Worm (Caenorhabditis elegans) whole organism, late embryonic: Measurements from ENCODE around the gene ace-4.

Experiments
- F13H6.1 ChIP-seq: sonication (generic microtip); optimal IDR thresholded peaks from 2 replicates; lab custom pipeline; 2016; ENCODE audit warnings: missing genetic modification characterization, missing compliant biosample characterization
- K09A11.1 ChIP-seq: sonication (generic microtip); optimal IDR thresholded peaks from 2 replicates; lab custom pipeline; 2017; ENCODE audit warnings: antibody characterized with exemption, mild to moderate bottlenecking, missing genetic modification characterization, missing compliant biosample characterization; ENCODE audit not compliant: insufficient read depth
- Y22D7AL.16 ChIP-seq: sonication (generic microtip); optimal IDR thresholded peaks from 2 replicates; lab custom pipeline; 2016; ENCODE audit warnings: missing genetic modification characterization, missing compliant biosample characterization
- ama-1 ChIP-seq: fragments of 150-350 bp; optimal IDR thresholded peaks from 2 replicates; lab custom pipeline; 2014
- ceh-19 ChIP-seq: fragments of 200-800 bp; sonication (Bioruptor generic); optimal IDR thresholded peaks from 2 replicates; lab custom pipeline; 2018; ENCODE audit warnings: mild to moderate bottlenecking, missing genetic modification characterization, missing compliant biosample characterization
- ceh-2 ChIP-seq: sonication (generic microtip); optimal IDR thresholded peaks from 2 replicates; lab custom pipeline; 2016; ENCODE audit warnings: missing genotype, missing genetic modification characterization, missing compliant biosample characterization
- ceh-22 ChIP-seq: sonication (generic microtip); optimal IDR thresholded peaks from 2 replicates; lab custom pipeline; 2017; ENCODE audit warnings: missing biosample characterization, missing genetic modification characterization
- ceh-24 ChIP-seq: sonication (generic microtip); optimal IDR thresholded peaks from 2 replicates; lab custom pipeline; 2016; ENCODE audit warnings: mild to moderate bottlenecking, missing genetic modification characterization, missing compliant biosample characterization
- ceh-34 ChIP-seq: sonication (generic microtip); optimal IDR thresholded peaks from 2 replicates; lab custom pipeline; 2016; ENCODE audit warnings: mild to moderate bottlenecking, missing genetic modification characterization, missing compliant biosample characterization
- ceh-45 ChIP-seq: fragments of 200-800 bp; sonication (Bioruptor generic); IDR thresholded peaks from 2 replicates; pipeline ENCODE4 v1.3.6; 2022; ENCODE audit warnings: missing genetic modification reagents, missing genetic modification characterization, missing compliant biosample characterization
- ceh-6 ChIP-seq: fragments of 200-800 bp; sonication (Bioruptor generic); optimal IDR thresholded peaks from 2 replicates; lab custom pipeline; 2018; ENCODE audit warnings: mild to moderate bottlenecking, missing genetic modification characterization, missing compliant biosample characterization
- elt-2 ChIP-seq: sonication (generic microtip); optimal IDR thresholded peaks from 2 replicates; lab custom pipeline; 2016; ENCODE audit warnings: missing genetic modification reagents, missing genetic modification characterization, missing compliant biosample characterization
- elt-4 ChIP-seq: sonication (generic microtip); optimal IDR thresholded peaks from 2 replicates; lab custom pipeline; 2016; ENCODE audit warnings: missing genetic modification characterization, missing compliant biosample characterization
- fax-1 ChIP-seq: sonication (generic microtip); optimal IDR thresholded peaks from 2 replicates; lab custom pipeline; 2016; ENCODE audit warnings: missing genotype, missing genetic modification characterization, missing compliant biosample characterization
- hlh-13 ChIP-seq: fragments of 200-800 bp; sonication (Bioruptor generic); optimal IDR thresholded peaks from 2 replicates; lab custom pipeline; 2018; ENCODE audit warnings: mild to moderate bottlenecking, missing genetic modification characterization, missing compliant biosample characterization
- hlh-15 ChIP-seq: sonication (generic microtip); optimal IDR thresholded peaks from 2 replicates; lab custom pipeline; 2016; ENCODE audit warnings: missing genetic modification characterization, missing compliant biosample characterization
- hlh-30 ChIP-seq: sonication (generic microtip); optimal IDR thresholded peaks from 2 replicates; lab custom pipeline; 2017; ENCODE audit warnings: antibody characterized with exemption, missing genetic modification characterization, missing compliant biosample characterization; ENCODE audit not compliant: insufficient read depth
- hlh-6 ChIP-seq: sonication (generic microtip); optimal IDR thresholded peaks from 2 replicates; lab custom pipeline; 2016; ENCODE audit warnings: missing genotype, missing genetic modification characterization, missing compliant biosample characterization
- lim-6 ChIP-seq: sonication (generic microtip); optimal IDR thresholded peaks from 2 replicates; lab custom pipeline; 2016; ENCODE audit warnings: missing genetic modification characterization, missing compliant biosample characterization
- lin-11 ChIP-seq: fragments of 200-800 bp; sonication (Bioruptor generic); optimal IDR thresholded peaks from 2 replicates; lab custom pipeline; 2018; ENCODE audit warnings: mild to moderate bottlenecking, missing genetic modification characterization, missing compliant biosample characterization
- nfya-1 ChIP-seq: sonication (generic microtip); optimal IDR thresholded peaks from 2 replicates; lab custom pipeline; 2017; ENCODE audit warnings: missing genetic modification characterization, mild to moderate bottlenecking, missing compliant biosample characterization, antibody characterized with exemption, moderate library complexity
- nhr-11 ChIP-seq: fragments of 150-350 bp; optimal IDR thresholded peaks from 2 replicates; lab custom pipeline; 2014; ENCODE audit warnings: missing biosample characterization, missing genetic modification characterization
- npax-4 ChIP-seq: sonication (generic microtip); optimal IDR thresholded peaks from 2 replicates; lab custom pipeline; 2016; ENCODE audit warnings: missing genetic modification characterization, missing compliant biosample characterization
- odd-2 ChIP-seq: sonication (generic microtip); optimal IDR thresholded peaks from 2 replicates; lab custom pipeline; 2017; ENCODE audit warnings: antibody characterized with exemption, mild to moderate bottlenecking, missing genetic modification characterization, missing compliant biosample characterization
- pat-9 ChIP-seq: fragments of 200-800 bp; sonication (Bioruptor generic); optimal IDR thresholded peaks from 2 replicates; lab custom pipeline; 2018; ENCODE audit warnings: mild to moderate bottlenecking, missing genetic modification characterization, moderate library complexity, missing compliant biosample characterization
- pax-1 ChIP-seq: fragments of 150-350 bp; optimal IDR thresholded peaks from 2 replicates; lab custom pipeline; 2014; ENCODE audit warnings: missing biosample characterization, missing genetic modification characterization
- pha-2 ChIP-seq: sonication (generic microtip); optimal IDR thresholded peaks from 2 replicates; lab custom pipeline; 2017; ENCODE audit warnings: mild to moderate bottlenecking, missing genetic modification characterization, missing compliant biosample characterization
- pha-4 ChIP-seq: fragments of 150-350 bp; optimal IDR thresholded peaks from 2 replicates; lab custom pipeline; 2018; ENCODE audit warnings: missing biosample characterization, missing genetic modification reagents, missing genetic modification characterization
- sox-2 ChIP-seq: fragments of 200-800 bp; sonication (Bioruptor generic); IDR thresholded peaks from 2 replicates; pipeline ENCODE4 v1.3.6; 2022; ENCODE audit warnings: missing genetic modification reagents, missing genetic modification characterization, missing compliant biosample characterization
- sox-4 ChIP-seq: sonication (generic microtip); optimal IDR thresholded peaks from 2 replicates; lab custom pipeline; 2017; ENCODE audit warnings: mild to moderate bottlenecking, missing genetic modification characterization, inconsistent platforms, missing compliant biosample characterization
- syd-9 ChIP-seq: sonication (generic microtip); optimal IDR thresholded peaks from 2 replicates; lab custom pipeline; 2016; ENCODE audit warnings: mild to moderate bottlenecking, missing genetic modification characterization, moderate library complexity, missing compliant biosample characterization
- tbx-2 ChIP-seq: sonication (generic microtip); optimal IDR thresholded peaks from 2 replicates; lab custom pipeline; 2016; ENCODE audit warnings: missing genetic modification characterization, missing compliant biosample characterization
- tbx-7 ChIP-seq: sonication (generic microtip); optimal IDR thresholded peaks from 2 replicates; lab custom pipeline; 2016; ENCODE audit warnings: missing genotype, missing genetic modification characterization, missing compliant biosample characterization
- ttx-3 ChIP-seq: sonication (generic microtip); optimal IDR thresholded peaks from 2 replicates; lab custom pipeline; 2016; ENCODE audit warnings: missing genetic modification reagents, missing genetic modification characterization, missing compliant biosample characterization
- unc-3 ChIP-seq, 2 experiments: fragments of 200-800 bp in 1 of 2; sonication (Bioruptor generic) in 1 of 2; sonication (generic microtip) in 1 of 2; conservative IDR thresholded peaks in 1 of 2; optimal IDR thresholded peaks in 1 of 2; 2 replicates each; pipeline versions ENCODE4 v1.3.6 to Lab custom; 2016 to 2022; ENCODE audit warnings: missing compliant biosample characterization in 2 of 2, missing genetic modification characterization in 2 of 2, missing genetic modification reagents in 1 of 2
- unc-42 ChIP-seq: sonication (generic microtip); optimal IDR thresholded peaks from 2 replicates; lab custom pipeline; 2016; ENCODE audit warnings: missing genotype, missing genetic modification characterization, missing compliant biosample characterization
- unc-55 ChIP-seq: sonication (generic microtip); optimal IDR thresholded peaks from 2 replicates; lab custom pipeline; 2017; ENCODE audit warnings: missing biosample characterization, missing genetic modification reagents, missing genetic modification characterization
- unc-86 ChIP-seq: sonication (generic microtip); optimal IDR thresholded peaks from 2 replicates; lab custom pipeline; 2016; ENCODE audit warnings: missing genetic modification characterization, missing compliant biosample characterization
- zip-5 ChIP-seq: sonication (generic microtip); optimal IDR thresholded peaks from 2 replicates; lab custom pipeline; 2016; ENCODE audit warnings: missing genetic modification characterization, missing compliant biosample characterization
- ztf-16 ChIP-seq: sonication (generic microtip); optimal IDR thresholded peaks from 2 replicates; lab custom pipeline; 2017; ENCODE audit warnings: missing genetic modification characterization, missing compliant biosample characterization

Gene ace-4

ce11 chrII:14251400-14251940, 53.6 kb downstream of the ace-4 start (continued):
- peak; percentile 47 for TF ChIP-seq ceh-22 (tag; lab: Kevin White, UChicago)
- TF ChIP-seq ttx-3 (tag; lab: Kevin White, UChicago) = no peak
- TF ChIP-seq sox-2 = peak; percentile 3; the same call in 1 of the 2 replicates
- TF ChIP-seq tbx-2 (tag; lab: Kevin White, UChicago) = peak; percentile 89
- TF ChIP-seq unc-3 (GFP tag; conservative IDR thresholded peaks at IDR 0.05; lab: Robert Waterston, UW) = no peak
- peak; percentile 56 for TF ChIP-seq unc-3 (tag; optimal IDR thresholded peaks at IDR 0.05; lab: Kevin White, UChicago)
- TF ChIP-seq unc-42 (tag; lab: Kevin White, UChicago) = peak; percentile 85
- TF ChIP-seq elt-2 (tag; lab: Kevin White, UChicago) = peak; percentile 76
- TF ChIP-seq lin-11 (tag; lab: Kevin White, UChicago) = peak; percentile 0
- peak; percentile 6 for TF ChIP-seq K09A11.1
- TF ChIP-seq sox-4 (tag; lab: Kevin White, UChicago) = peak; percentile 11
- no peak for TF ChIP-seq elt-4 (tag; lab: Kevin White, UChicago)
- no peak for TF ChIP-seq nhr-11
- no peak for TF ChIP-seq pax-1 (tag; lab: Kevin White, UChicago)
- peak; percentile 37 for TF ChIP-seq hlh-6 (tag; lab: Kevin White, UChicago)
- peak; percentile 53 for TF ChIP-seq pha-2 (tag; lab: Kevin White, UChicago)
- TF ChIP-seq pat-9 = peak; percentile 67
- TF ChIP-seq ceh-45 = no peak
- peak; percentile 64 for TF ChIP-seq F13H6.1 (tag; lab: Kevin White, UChicago)
- no peak for TF ChIP-seq npax-4 (tag; lab: Kevin White, UChicago)
- TF ChIP-seq unc-86 (tag; lab: Kevin White, UChicago) = no peak
- TF ChIP-seq ceh-2 (tag; lab: Kevin White, UChicago) = peak; percentile 42
- TF ChIP-seq lim-6 (tag; lab: Kevin White, UChicago) = no peak
- TF ChIP-seq odd-2 = no peak
- TF ChIP-seq zip-5 (tag; lab: Kevin White, UChicago) = no peak
- peak; percentile 74 for TF ChIP-seq unc-55
- peak; percentile 36 for TF ChIP-seq syd-9 (tag; lab: Kevin White, UChicago)
- no peak for TF ChIP-seq pha-4
- TF ChIP-seq nfya-1 = peak; percentile 94
- TF ChIP-seq ceh-24 (tag; lab: Kevin White, UChicago) = no peak
- peak; percentile 74 for TF ChIP-seq ceh-19 (GFP tag; lab: Kevin White, UChicago)
- peak; percentile 88 for TF ChIP-seq ceh-34 (tag; lab: Kevin White, UChicago)
- TF ChIP-seq hlh-13 (GFP tag; lab: Kevin White, UChicago) = no peak
- TF ChIP-seq ceh-6 (GFP tag; lab: Kevin White, UChicago) = peak; percentile 15
- TF ChIP-seq, all 69 proteins: peak for 45

ce11 chrII:14252057-14252456, 54.2 kb downstream of the ace-4 start, which contains the start of gene Y54G11A.2:
TSS of gene Y54G11A.2 (plus strand) at chrII:14252357.
- TF ChIP-seq hlh-15 (tag; lab: Kevin White, UChicago) (no peak), hlh-30 (tag; lab: Kevin White, UChicago) (no peak), ceh-24 (tag; lab: Kevin White, UChicago) (no peak), ztf-16 (tag; lab: Kevin White, UChicago) (no peak), Y22D7AL.16 (tag; lab: Kevin White, UChicago) (no peak), ama-1 (lab: Kevin White, UChicago) (no peak), ceh-22 (tag; lab: Kevin White, UChicago) (no peak), tbx-7 (no peak), fax-1 (tag; lab: Kevin White, UChicago) (no peak)
